Fruit fly (Drosophila melanogaster) whole organism: ENCODE measurements around the gene CG17666.

Experiments
- CG8478 ChIP-seq: fragments of >200 bp; optimal IDR thresholded peaks from 2 replicates; lab custom pipeline; 2018; ENCODE audit warnings: inconsistent platforms
- Dll ChIP-seq: fragments of >200 bp; optimal IDR thresholded peaks from 2 replicates; lab custom pipeline; 2017
- EcR ChIP-seq, 2 experiments: fragments of >200 bp; optimal IDR thresholded peaks; 2 replicates each; lab custom pipeline; 2017; ENCODE audit warnings: missing biosample characterization in 2 of 2, missing genetic modification characterization in 2 of 2, missing genetic modification reagents in 2 of 2
- pan ChIP-seq: fragments of >200 bp; optimal IDR thresholded peaks from 2 replicates; lab custom pipeline; 2017
- psq ChIP-seq: fragments of >200 bp; optimal IDR thresholded peaks from 2 replicates; lab custom pipeline; 2017
- usp ChIP-seq: fragments of >200 bp; optimal IDR thresholded peaks from 2 replicates; lab custom pipeline; 2017; ENCODE audit warnings: missing biosample characterization, missing genetic modification characterization, mixed read lengths

The CG17666 gene

DNA sequence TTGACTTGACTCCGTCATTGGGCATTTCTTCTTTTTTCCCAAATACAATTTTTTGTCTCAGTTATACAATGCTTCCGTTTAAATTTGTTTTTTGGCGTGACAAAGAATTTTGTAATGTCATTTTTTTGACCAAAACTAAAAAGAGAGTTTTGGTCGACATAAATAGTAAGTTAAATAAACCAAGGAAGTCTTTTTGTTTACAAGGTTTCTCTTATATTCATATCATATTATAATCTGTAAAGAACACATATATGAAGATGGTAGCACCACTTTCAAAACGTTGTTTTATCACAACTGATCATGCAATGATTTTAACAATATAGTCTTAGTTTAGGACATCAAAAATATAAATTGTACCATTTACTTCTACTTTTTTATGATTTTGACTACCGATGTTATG is at the start of gene CG17666, which contains the start of gene CG10969:
CG17666 (plus strand) TSS at position 329 of the 400 bp plus-strand sequence.
CG10969 (minus strand) TSS at position 101 of the 400 bp plus-strand sequence.
- TF ChIP-seq psq, result no peak
- TF ChIP-seq usp, result no peak
- no peak for TF ChIP-seq EcR (GFP tag; optimal IDR thresholded peaks at IDR 0.05; lab: Kevin White, UChicago)
- no peak for TF ChIP-seq Dll
- no peak for TF ChIP-seq CG8478 (lab: Kevin White, UChicago)
- TF ChIP-seq pan (lab: Kevin White, UChicago), result no peak

dm6 chr3L:12732742-12733141 is 48.4 kb upstream of the CG17666 start:
- no peak for TF ChIP-seq usp
- no peak for TF ChIP-seq EcR (GFP tag; optimal IDR thresholded peaks at IDR 0.05; lab: Kevin White, UChicago)
- TF ChIP-seq psq, result no peak

- TF ChIP-seq EcR (GFP tag; optimal IDR thresholded peaks at IDR 0.05; lab: Kevin White, UChicago) (no peak), CG8478 (lab: Kevin White, UChicago) (no peak), pan (lab: Kevin White, UChicago) (no peak), usp (no peak), Dll (no peak), psq (no peak)
These were observed 46.5 kb upstream of the CG17666 start, which contains the start of the genes SmD1 and Ptp69D for dm6 chr3L:12734550-12735012. SmD1 (minus strand) TSS chr3L:12734611. Ptp69D (plus strand) TSS chr3L:12734945.

DNA sequence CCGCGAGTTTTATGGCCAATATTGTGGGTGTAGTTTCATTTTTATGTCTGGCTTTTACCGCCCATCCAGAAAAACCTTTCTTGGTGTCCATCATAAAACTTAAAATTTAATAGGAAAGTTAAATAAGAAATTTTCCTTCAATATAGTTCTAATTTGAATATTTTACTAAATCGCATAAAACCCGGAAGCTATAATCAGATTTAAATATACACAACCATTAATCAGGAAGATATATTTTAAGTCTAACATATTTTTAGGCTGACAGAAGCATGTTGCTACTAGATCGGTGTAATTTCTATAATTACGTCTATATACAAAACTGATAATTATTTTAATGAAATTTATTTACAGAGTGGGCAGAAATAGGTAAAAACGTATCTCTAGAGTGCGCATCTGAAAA is 45.4 kb upstream of the CG17666 start:
- TF ChIP-seq psq, result no peak
- no peak for TF ChIP-seq EcR (GFP tag; optimal IDR thresholded peaks at IDR 0.05; lab: Kevin White, UChicago)
- no peak for TF ChIP-seq usp
- no peak for TF ChIP-seq CG8478 (lab: Kevin White, UChicago)
- no peak for TF ChIP-seq Dll
- no peak for TF ChIP-seq pan (lab: Kevin White, UChicago)

DNA sequence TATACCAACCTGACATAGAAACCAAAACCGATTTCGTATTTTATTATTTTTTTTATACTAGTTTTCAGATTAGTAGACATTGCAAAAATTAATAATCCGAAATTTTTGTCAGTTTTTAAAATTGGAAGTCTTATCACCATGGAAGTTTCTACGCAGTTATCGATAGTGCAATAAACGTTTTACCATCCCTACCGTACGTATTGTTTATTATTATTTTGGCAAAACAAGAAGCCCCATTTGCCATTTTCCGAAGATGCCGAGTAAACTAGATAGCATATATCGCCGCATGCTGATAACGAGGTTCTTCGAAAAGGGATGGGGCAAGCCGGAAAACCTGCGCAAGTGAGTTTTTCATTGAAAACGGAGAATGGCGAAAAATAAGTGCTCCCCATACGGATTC is 39.5 kb upstream of the CG17666 start, which contains the start of gene CG32112:
CG32112 (plus strand) TSS at position 111 of the 400 bp plus-strand sequence.
- no peak for TF ChIP-seq psq
- no peak for TF ChIP-seq usp
- no peak for TF ChIP-seq pan (lab: Kevin White, UChicago)
- no peak for TF ChIP-seq Dll
- TF ChIP-seq EcR (GFP tag; optimal IDR thresholded peaks at IDR 0.05; lab: Kevin White, UChicago), result no peak
- TF ChIP-seq CG8478 (lab: Kevin White, UChicago), result no peak

DNA sequence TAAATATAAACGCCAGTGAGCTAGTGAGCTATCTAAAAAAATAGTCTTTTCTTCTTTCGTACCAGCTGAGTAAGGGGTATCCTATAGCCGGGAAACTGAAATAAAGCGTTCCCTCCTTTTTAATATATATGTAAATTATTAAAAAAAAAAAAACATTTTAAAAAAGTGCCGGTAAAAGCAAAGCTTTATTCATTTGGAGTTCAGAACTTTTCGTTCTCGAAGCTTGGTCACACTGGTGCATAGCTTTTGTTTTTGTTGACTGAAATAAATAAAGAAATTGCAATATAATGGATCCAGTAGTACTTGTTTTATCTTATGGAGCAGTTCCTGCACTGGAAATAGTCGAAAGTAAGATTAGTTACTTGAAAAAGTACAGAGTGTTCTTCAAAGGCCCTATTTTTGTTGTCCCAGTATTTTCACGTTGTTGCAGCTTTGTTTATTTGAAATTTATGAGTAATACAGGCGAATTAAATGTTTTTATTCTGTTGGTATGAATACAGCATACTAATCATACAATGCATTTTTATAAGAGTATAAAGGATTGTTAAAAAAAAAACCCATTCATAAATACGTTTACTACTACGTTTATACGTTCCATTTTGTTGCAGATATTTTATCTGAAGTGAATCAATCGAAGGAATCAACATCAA is 35.9 kb upstream of the CG17666 start, which contains the start of gene CG32109:
CG32109 (plus strand) TSS at position 224 of the 650 bp plus-strand sequence.
- TF ChIP-seq pan (lab: Kevin White, UChicago), result no peak
- TF ChIP-seq CG8478 (lab: Kevin White, UChicago), result no peak
- no peak for TF ChIP-seq Dll

dm6 chr3L:12746241-12746640 is 34.9 kb upstream of the CG17666 start:
- no peak for TF ChIP-seq CG8478 (lab: Kevin White, UChicago)
- no peak for TF ChIP-seq pan (lab: Kevin White, UChicago)
- no peak for TF ChIP-seq EcR (GFP tag; optimal IDR thresholded peaks at IDR 0.05; lab: Kevin White, UChicago)
- TF ChIP-seq psq, result no peak
- no peak for TF ChIP-seq Dll
- no peak for TF ChIP-seq usp

DNA sequence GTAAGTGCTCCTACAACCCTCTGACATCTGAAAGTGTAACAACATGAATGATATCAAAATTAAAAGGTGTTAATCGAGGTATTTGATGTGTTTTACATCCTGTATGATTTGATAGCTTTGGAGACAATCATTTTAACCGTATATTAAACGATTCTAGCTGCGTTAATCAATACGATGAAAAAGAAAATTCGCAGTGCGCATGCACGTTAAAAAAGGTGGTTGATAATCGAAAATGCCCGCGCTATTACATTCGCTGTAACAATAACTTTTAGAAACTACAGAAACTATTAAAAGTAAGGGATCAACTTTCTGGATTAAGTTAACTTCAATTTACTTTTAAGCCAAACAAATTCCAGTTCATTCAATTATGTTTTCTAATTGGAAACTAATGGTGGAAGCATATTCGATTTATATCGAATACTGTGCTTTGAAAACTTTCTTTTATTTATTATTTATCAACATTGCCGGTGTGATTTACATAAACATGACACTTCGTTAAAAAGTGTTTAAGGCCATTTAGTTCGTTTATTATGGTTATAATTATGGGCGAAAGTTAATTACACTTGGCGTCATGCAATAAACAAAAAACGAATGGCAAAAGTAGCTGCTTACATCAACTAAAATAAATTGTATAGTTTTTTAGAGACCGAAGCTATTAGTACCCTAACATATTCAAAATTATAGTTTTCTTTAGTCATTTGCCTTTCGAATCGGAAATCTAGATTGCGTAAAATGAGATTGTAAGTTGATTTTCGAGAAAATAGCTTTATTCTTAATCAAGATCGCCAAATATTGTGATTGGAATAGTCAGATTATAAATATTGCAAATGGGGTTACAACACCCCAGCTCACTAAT is 32.2 kb upstream of the CG17666 start:
- TF ChIP-seq usp, result no peak
- no peak for TF ChIP-seq pan (lab: Kevin White, UChicago)
- no peak for TF ChIP-seq EcR (GFP tag; optimal IDR thresholded peaks at IDR 0.05; lab: Kevin White, UChicago)
- TF ChIP-seq Dll, result no peak

dm6 chr3L:12749567-12750535 is 31.3 kb upstream of the CG17666 start, which contains the start of the genes Klc and CG10984:
Klc (minus strand) TSS chr3L:12750056.
CG10984 (plus strand) TSS chr3L:12750119.
- TF ChIP-seq psq, result no peak
- no peak for TF ChIP-seq Dll
- no peak for TF ChIP-seq pan (lab: Kevin White, UChicago)
- TF ChIP-seq usp, result no peak
- no peak for TF ChIP-seq EcR (GFP tag; optimal IDR thresholded peaks at IDR 0.05; lab: Kevin White, UChicago)
- no peak for TF ChIP-seq CG8478 (lab: Kevin White, UChicago)

dm6 chr3L:12754769-12755189 is 26.3 kb upstream of the CG17666 start, which contains the start of the genes CG10973 and Vps13D:
CG10973 (minus strand) TSS chr3L:12754774.
Vps13D (plus strand) TSS chr3L:12755049.
- TF ChIP-seq EcR (GFP tag; optimal IDR thresholded peaks at IDR 0.05; lab: Kevin White, UChicago), result no peak
